Fruit fly (Drosophila melanogaster) whole organism, embryonic: ENCODE results near the gene CG17754.
A peak's percentile ranks its signal among the peaks of the same experiment; 100 is the strongest.

Experiments
- Aef1 ChIP-seq: fragments of 200-800 bp; sonication (Bioruptor generic); IDR thresholded peaks from 3 replicates; pipeline ENCODE4 v1.3.6; 2022; ENCODE audit warnings: missing biosample characterization, missing genetic modification characterization
- CG10267 ChIP-seq: fragments of 200-800 bp; sonication (Bioruptor generic); optimal IDR thresholded peaks from 2 replicates; lab custom pipeline; 2018; ENCODE audit warnings: missing biosample characterization, mild to moderate bottlenecking, missing genetic modification characterization, moderate library complexity
- CG10654 ChIP-seq: fragments of 200-800 bp; sonication (Bioruptor generic); optimal IDR thresholded peaks from 2 replicates; lab custom pipeline; 2016; ENCODE audit warnings: missing biosample characterization, missing genetic modification characterization
- CG10979 ChIP-seq: fragments of 200-800 bp; sonication (Bioruptor generic); optimal IDR thresholded peaks from 2 replicates; lab custom pipeline; 2018; ENCODE audit warnings: missing biosample characterization, mild to moderate bottlenecking, missing genetic modification characterization, moderate library complexity
- CG12659 ChIP-seq: fragments of 200-800 bp; sonication (Bioruptor generic); optimal IDR thresholded peaks from 3 replicates; lab custom pipeline; 2017; ENCODE audit warnings: mild to moderate bottlenecking, missing biosample characterization, missing genetic modification reagents, missing genetic modification characterization
- CG12744 ChIP-seq: fragments of 200-800 bp; sonication (Bioruptor generic); optimal IDR thresholded peaks from 2 replicates; lab custom pipeline; 2016; ENCODE audit warnings: missing biosample characterization, missing genetic modification characterization
- CG14860 ChIP-seq: fragments of 200-800 bp; sonication (Bioruptor generic); IDR thresholded peaks from 3 replicates; pipeline ENCODE4 v1.3.6; 2022; ENCODE audit warnings: missing biosample characterization, missing genetic modification characterization; ENCODE audit not compliant: partially characterized antibody
- CG15479 ChIP-seq: fragments of 200-800 bp; sonication (Bioruptor generic); optimal IDR thresholded peaks from 3 replicates; lab custom pipeline; 2019; ENCODE audit warnings: missing biosample characterization, mild to moderate bottlenecking, missing genetic modification characterization, moderate library complexity
- CG15696 ChIP-seq: fragments of 200-800 bp; sonication (Bioruptor generic); optimal IDR thresholded peaks from 2 replicates; lab custom pipeline; 2019; ENCODE audit warnings: missing biosample characterization, mild to moderate bottlenecking, missing genetic modification characterization, moderate library complexity
- CG16779 ChIP-seq: fragments of 200-800 bp; sonication (Bioruptor generic); IDR thresholded peaks from 2 replicates; pipeline ENCODE4 v1.3.6; 2022; ENCODE audit warnings: missing biosample characterization, missing genetic modification characterization
- CG16815 ChIP-seq: fragments of 200-800 bp; sonication (Bioruptor generic); optimal IDR thresholded peaks from 3 replicates; lab custom pipeline; 2017; ENCODE audit warnings: missing biosample characterization, mild to moderate bottlenecking, missing genetic modification characterization
- CG17612 ChIP-seq: fragments of 200-800 bp; sonication (Bioruptor generic); IDR thresholded peaks from 2 replicates; pipeline ENCODE4 v1.3.6; 2022; ENCODE audit warnings: missing biosample characterization, missing genetic modification characterization
- CG1792 ChIP-seq: fragments of 200-800 bp; sonication (Bioruptor generic); optimal IDR thresholded peaks from 2 replicates; lab custom pipeline; 2016; ENCODE audit warnings: missing biosample characterization, missing genetic modification characterization
- CG18262 ChIP-seq: fragments of 200-800 bp; optimal IDR thresholded peaks from 3 replicates; lab custom pipeline; 2019; ENCODE audit warnings: missing biosample characterization, mild to moderate bottlenecking, missing genetic modification characterization, moderate library complexity
- CG2678 ChIP-seq: fragments of 200-800 bp; sonication (Bioruptor generic); optimal IDR thresholded peaks from 3 replicates; lab custom pipeline; 2019; ENCODE audit warnings: missing biosample characterization, mild to moderate bottlenecking, missing genetic modification characterization, moderate library complexity
- CG34224 ChIP-seq: fragments of 200-800 bp; sonication (Bioruptor generic); IDR thresholded peaks from 3 replicates; pipeline ENCODE4 v1.3.6; 2022; ENCODE audit warnings: missing biosample characterization, missing genetic modification characterization; ENCODE audit not compliant: partially characterized antibody
- CG4282 ChIP-seq: fragments of 200-800 bp; sonication (Bioruptor generic); optimal IDR thresholded peaks from 2 replicates; lab custom pipeline; 2016; ENCODE audit warnings: missing biosample characterization, missing genetic modification characterization
- CG5180 ChIP-seq: fragments of 200-800 bp; sonication (Bioruptor generic); optimal IDR thresholded peaks from 3 replicates; lab custom pipeline; 2017; ENCODE audit warnings: missing biosample characterization, missing genetic modification characterization, mild to moderate bottlenecking, moderate library complexity, missing genetic modification reagents
- CG6175 ChIP-seq: fragments of 200-800 bp; sonication (Bioruptor generic); IDR thresholded peaks from 3 replicates; pipeline ENCODE4 v1.3.6; 2022; ENCODE audit warnings: missing biosample characterization, missing genetic modification characterization
- CG7928 ChIP-seq: fragments of 200-800 bp; sonication (Bioruptor generic); optimal IDR thresholded peaks from 2 replicates; lab custom pipeline; 2017; ENCODE audit warnings: missing biosample characterization, mild to moderate bottlenecking, missing genetic modification characterization
- CG7987 ChIP-seq: fragments of 200-800 bp; sonication (Bioruptor generic); optimal IDR thresholded peaks from 2 replicates; lab custom pipeline; 2018; ENCODE audit warnings: missing biosample characterization, mild to moderate bottlenecking, missing genetic modification characterization, moderate library complexity
- CG8290 ChIP-seq, 3 experiments: fragments of 200-800 bp; sonication (Bioruptor generic); optimal IDR thresholded peaks; 2 replicates each; lab custom pipeline; 2016 to 2019; ENCODE audit warnings: missing biosample characterization in 3 of 3, missing genetic modification characterization in 3 of 3, mild to moderate bottlenecking in 2 of 3, moderate library complexity in 1 of 3
- CG8478 ChIP-seq: fragments of >200 bp; optimal IDR thresholded peaks from 2 replicates; lab custom pipeline; 2018
- CG8765 ChIP-seq: fragments of 200-800 bp; sonication (Bioruptor generic); IDR thresholded peaks from 2 replicates; pipeline ENCODE4 v1.3.6; 2022; ENCODE audit warnings: missing biosample characterization, missing genetic modification characterization
- CG9215 ChIP-seq: fragments of 200-800 bp; sonication (Bioruptor generic); IDR thresholded peaks from 2 replicates; pipeline ENCODE4 v1.3.6; 2022; ENCODE audit warnings: missing biosample characterization, missing genetic modification characterization
- Dfd ChIP-seq, 2 experiments: fragments of >200 bp; optimal IDR thresholded peaks; 2 replicates each; lab custom pipeline; 2017; ENCODE audit warnings: missing biosample characterization in 2 of 2, missing genetic modification characterization in 2 of 2
- Dip3 ChIP-seq: fragments of 200-800 bp; sonication (Bioruptor generic); optimal IDR thresholded peaks from 3 replicates; lab custom pipeline; 2016; ENCODE audit warnings: missing biosample characterization, missing genetic modification characterization
- HmgD ChIP-seq: fragments of 200-800 bp; sonication (Bioruptor generic); optimal IDR thresholded peaks from 3 replicates; lab custom pipeline; 2016; ENCODE audit warnings: missing biosample characterization, missing genetic modification characterization
- Hmx ChIP-seq: fragments of 200-800 bp; sonication (Bioruptor generic); optimal IDR thresholded peaks from 2 replicates; lab custom pipeline; 2016; ENCODE audit warnings: missing biosample characterization, missing genetic modification characterization
- MBD-R2 ChIP-seq: fragments of 200-800 bp; sonication (Bioruptor generic); IDR thresholded peaks from 2 replicates; pipeline ENCODE4 v1.3.6; 2022; ENCODE audit warnings: missing biosample characterization, missing genetic modification characterization
- Med ChIP-seq: fragments of 200-800 bp; sonication (Bioruptor generic); peaks from one replicate; lab custom pipeline; 2016; ENCODE audit warnings: missing biosample characterization, missing genetic modification characterization, mild to moderate bottlenecking, inconsistent platforms, moderate library complexity
- Oli ChIP-seq: fragments of 200-800 bp; sonication (Bioruptor generic); optimal IDR thresholded peaks from 2 replicates; lab custom pipeline; 2018; ENCODE audit warnings: missing biosample characterization, mild to moderate bottlenecking, missing genetic modification characterization, moderate library complexity
- Side ChIP-seq: fragments of 200-800 bp; sonication (Bioruptor generic); optimal IDR thresholded peaks from 2 replicates; lab custom pipeline; 2016; ENCODE audit warnings: missing biosample characterization, missing genetic modification characterization
- Six4 ChIP-seq: fragments of 200-800 bp; sonication (Bioruptor generic); optimal IDR thresholded peaks from 2 replicates; lab custom pipeline; 2016; ENCODE audit warnings: missing biosample characterization, missing genetic modification characterization
- Sry-β ChIP-seq: fragments of 200-800 bp; sonication (Bioruptor generic); optimal IDR thresholded peaks from 2 replicates; lab custom pipeline; 2018; ENCODE audit warnings: missing biosample characterization, mild to moderate bottlenecking, missing genetic modification characterization, moderate library complexity
- Usf ChIP-seq: fragments of 200-800 bp; sonication (Bioruptor generic); optimal IDR thresholded peaks from 2 replicates; lab custom pipeline; 2017; ENCODE audit warnings: missing genotype, missing biosample characterization, missing genetic modification characterization
- Vsx1 ChIP-seq: fragments of 200-800 bp; sonication (Bioruptor generic); optimal IDR thresholded peaks from 2 replicates; lab custom pipeline; 2017; ENCODE audit warnings: missing biosample characterization, mild to moderate bottlenecking, missing genetic modification characterization, missing genetic modification reagents
- ac ChIP-seq: fragments of 200-800 bp; sonication (Bioruptor generic); optimal IDR thresholded peaks from 3 replicates; lab custom pipeline; 2017; ENCODE audit warnings: missing biosample characterization, mild to moderate bottlenecking, missing genetic modification characterization
- al ChIP-seq: fragments of 200-800 bp; sonication (Bioruptor generic); IDR thresholded peaks from 2 replicates; pipeline ENCODE4 v1.3.6; 2022; ENCODE audit warnings: missing biosample characterization, missing genetic modification characterization
- ash1 ChIP-seq: fragments of 200-800 bp; sonication (Bioruptor generic); optimal IDR thresholded peaks from 2 replicates; lab custom pipeline; 2018; ENCODE audit warnings: missing biosample characterization, mild to moderate bottlenecking, missing genetic modification characterization
- az2 ChIP-seq: fragments of 200-800 bp; sonication (Bioruptor generic); optimal IDR thresholded peaks from 3 replicates; lab custom pipeline; 2016; ENCODE audit warnings: missing biosample characterization, missing genetic modification characterization
- cad ChIP-seq: fragments of >200 bp; optimal IDR thresholded peaks from 2 replicates; lab custom pipeline; 2017; ENCODE audit warnings: missing biosample characterization, missing genetic modification characterization
- fu2 ChIP-seq: fragments of 200-800 bp; sonication (Bioruptor generic); optimal IDR thresholded peaks from 2 replicates; lab custom pipeline; 2016; ENCODE audit warnings: missing biosample characterization, missing genetic modification characterization
- gcm2 ChIP-seq: fragments of 200-800 bp; sonication (Bioruptor generic); optimal IDR thresholded peaks from 2 replicates; lab custom pipeline; 2016; ENCODE audit warnings: missing biosample characterization, missing genetic modification characterization
- gem ChIP-seq: fragments of 200-800 bp; sonication (Bioruptor generic); optimal IDR thresholded peaks from 2 replicates; lab custom pipeline; 2019; ENCODE audit warnings: missing biosample characterization, mild to moderate bottlenecking, missing genetic modification characterization, moderate library complexity
- gt ChIP-seq: fragments of 200-800 bp; sonication (Bioruptor generic); IDR thresholded peaks from 2 replicates; pipeline ENCODE4 v1.3.6; 2022; ENCODE audit warnings: missing biosample characterization, missing genetic modification characterization
- maf-S ChIP-seq: fragments of 200-800 bp; sonication (Bioruptor generic); optimal IDR thresholded peaks from 2 replicates; lab custom pipeline; 2016; ENCODE audit warnings: missing biosample characterization, missing genetic modification characterization
- psq ChIP-seq: fragments of 200-800 bp; sonication (Bioruptor generic); optimal IDR thresholded peaks from 2 replicates; lab custom pipeline; 2017; ENCODE audit warnings: missing biosample characterization, missing genetic modification characterization
- ranshi ChIP-seq: fragments of 200-800 bp; sonication (Bioruptor generic); IDR thresholded peaks from 2 replicates; pipeline ENCODE4 v1.3.6; 2022; ENCODE audit warnings: missing biosample characterization, missing genetic modification characterization
- vvl ChIP-seq: fragments of 200-800 bp; sonication (Bioruptor generic); IDR thresholded peaks from 2 replicates; pipeline ENCODE4 v1.3.6; 2022; ENCODE audit warnings: missing biosample characterization, missing genetic modification characterization
- zen ChIP-seq: fragments of 200-800 bp; sonication (Bioruptor generic); optimal IDR thresholded peaks from 3 replicates; lab custom pipeline; 2018; ENCODE audit warnings: missing biosample characterization, mild to moderate bottlenecking, missing genetic modification characterization, moderate library complexity
- zfh1 ChIP-seq: fragments of 200-800 bp; sonication (Bioruptor generic); IDR thresholded peaks from 3 replicates; pipeline ENCODE4 v1.3.6; 2022; ENCODE audit warnings: missing biosample characterization, missing genetic modification characterization

Gene CG17754

DNA sequence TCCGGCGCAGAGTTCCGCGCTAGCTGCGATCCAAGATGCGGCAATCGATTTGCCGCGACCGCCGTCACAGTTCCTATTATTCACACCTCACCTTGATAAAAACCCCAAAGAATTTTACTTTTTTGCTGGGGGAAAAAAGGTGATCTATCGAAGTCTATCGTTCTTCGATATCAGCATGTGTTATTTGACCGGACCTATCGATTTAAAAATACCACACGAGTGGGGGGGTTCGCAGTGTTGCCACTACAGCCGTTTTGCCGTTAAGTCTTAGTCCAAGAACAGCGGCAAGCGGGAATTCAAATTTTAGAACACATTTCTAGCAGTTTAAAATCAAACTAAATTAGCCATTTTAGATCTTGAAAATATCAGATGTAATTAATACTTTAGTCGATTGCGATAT is 18.0 kb upstream of the CG17754 start, which contains the start of gene CG12121 (continued):
- TF ChIP-seq MBD-R2 (GFP tag; lab: Robert Waterston, UW): peak; percentile 59
- no peak for TF ChIP-seq CG17612 (GFP tag; lab: Robert Waterston, UW)
- TF ChIP-seq zen (tag; lab: Kevin White, UChicago): no peak
- peak; percentile 11 for TF ChIP-seq CG12659 (GFP tag; lab: Kevin White, UChicago)
- peak; percentile 67 for TF ChIP-seq Med (GFP tag; lab: Kevin White, UChicago)
- no peak for TF ChIP-seq CG15696 (tag; lab: Kevin White, UChicago)
- no peak for TF ChIP-seq al
- TF ChIP-seq CG10267 (tag; lab: Kevin White, UChicago): no peak
- no peak for TF ChIP-seq ranshi (GFP tag; lab: Robert Waterston, UW)
- TF ChIP-seq CG12744: no peak
- no peak for TF ChIP-seq ac (GFP tag; lab: Kevin White, UChicago)
- no peak for TF ChIP-seq Hmx
- no peak for TF ChIP-seq CG10654 (GFP tag; lab: Kevin White, UChicago)
- TF ChIP-seq Usf (GFP tag; lab: Kevin White, UChicago): no peak
- TF ChIP-seq Dip3: no peak
- no peak for TF ChIP-seq Aef1
- TF ChIP-seq CG16815 (GFP tag; lab: Kevin White, UChicago): no peak
- TF ChIP-seq ash1 (GFP tag; lab: Kevin White, UChicago): no peak
- TF ChIP-seq CG9215: no peak
- no peak for TF ChIP-seq HmgD
- TF ChIP-seq CG18262 (tag; lab: Kevin White, UChicago): no peak
- TF ChIP-seq CG4282 (GFP tag; lab: Kevin White, UChicago): no peak
- TF ChIP-seq psq (GFP tag; lab: Kevin White, UChicago): no peak
- no peak for TF ChIP-seq CG8290 (GFP tag; optimal IDR thresholded peaks at IDR 0.05; lab: Kevin White, UChicago)
- TF ChIP-seq CG8290 (tag; optimal IDR thresholded peaks at IDR 0.05; lab: Kevin White, UChicago): no peak
- TF ChIP-seq CG7987: no peak
- TF ChIP-seq gem (tag; lab: Kevin White, UChicago): no peak
- TF ChIP-seq Six4 (GFP tag; lab: Kevin White, UChicago): no peak
- peak; percentile 56; the same call in 2 of the 3 replicates for TF ChIP-seq CG14860 (GFP tag; lab: Robert Waterston, UW)
- TF ChIP-seq CG16779: no peak
- no peak for TF ChIP-seq Oli
- no peak for TF ChIP-seq CG10979 (tag; lab: Kevin White, UChicago)
- TF ChIP-seq Side: no peak
- TF ChIP-seq fu2: no peak
- no peak for TF ChIP-seq CG5180
- no peak for TF ChIP-seq cad (GFP tag; lab: Kevin White, UChicago)
- TF ChIP-seq CG15479: no peak
- no peak for TF ChIP-seq CG1792 (GFP tag; lab: Kevin White, UChicago)
- no peak for TF ChIP-seq zfh1 (GFP tag; lab: Robert Waterston, UW)
- no peak for TF ChIP-seq vvl
- TF ChIP-seq CG8478 (lab: Kevin White, UChicago): no peak
- TF ChIP-seq Dfd (GFP tag; optimal IDR thresholded peaks at IDR 0.05; lab: Kevin White, UChicago): no peak
- TF ChIP-seq CG2678 (tag; lab: Kevin White, UChicago): no peak
- no peak for TF ChIP-seq CG6175 (GFP tag; lab: Robert Waterston, UW)
- no peak for TF ChIP-seq az2
- TF ChIP-seq CG34224: peak; percentile 71; the same call in 2 of the 3 replicates
- no peak for TF ChIP-seq maf-S
- TF ChIP-seq CG8765 (GFP tag; lab: Robert Waterston, UW): no peak
- no peak for TF ChIP-seq gt (GFP tag; lab: Robert Waterston, UW)
- TF ChIP-seq Sry-β (GFP tag; lab: Kevin White, UChicago): peak; percentile 52
- no peak for TF ChIP-seq CG7928 (GFP tag; lab: Kevin White, UChicago)
- TF ChIP-seq Vsx1 (GFP tag; lab: Kevin White, UChicago): no peak
- no peak for TF ChIP-seq gcm2 (GFP tag; lab: Kevin White, UChicago)
